Fruit fly (Drosophila melanogaster): ENCODE measurements around the gene CG16974.
A peak's percentile ranks its signal among the peaks of the same experiment; 100 is the strongest.

CG16974 gene

DNA sequence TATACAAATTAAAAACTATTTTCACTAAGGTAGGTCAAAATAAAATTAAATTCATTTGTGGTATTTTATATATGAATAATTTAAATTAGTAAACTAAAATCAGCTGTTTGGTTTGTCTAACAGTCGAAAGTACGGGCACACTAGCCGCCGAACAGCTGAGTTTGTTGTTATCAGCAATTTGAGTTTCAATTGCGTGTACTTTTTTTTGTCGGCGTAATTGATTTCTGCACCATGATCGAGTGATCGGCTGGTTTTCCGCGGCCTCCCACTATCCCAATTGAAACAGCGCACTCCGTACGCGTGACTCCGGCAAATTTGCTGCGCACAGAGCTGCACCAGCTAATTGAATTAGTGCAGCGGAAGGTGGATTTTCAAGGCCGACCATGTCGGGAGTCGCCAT is 12.7 kb downstream of the CG16974 start, which contains the start of gene Alg7 (continued):
- TF ChIP-seq gsb-n (tag; optimal IDR thresholded peaks at IDR 0.05): no peak
- no peak for TF ChIP-seq Nf-YC (tag; optimal IDR thresholded peaks at IDR 0.05)
- TF ChIP-seq CG1602 (GFP tag; optimal IDR thresholded peaks at IDR 0.05): no peak
- peak; percentile 72 for TF ChIP-seq CG9797 (GFP tag; optimal IDR thresholded peaks at IDR 0.05)
- no peak for TF ChIP-seq luna (GFP tag; optimal IDR thresholded peaks at IDR 0.05)
- peak; percentile 32; the same call in 1 of the 4 replicates for TF ChIP-seq Dll (GFP tag; IDR thresholded peaks at IDR 0.05; ENCODE audit: partially characterized antibody)
- TF ChIP-seq CG11723 (GFP tag; optimal IDR thresholded peaks at IDR 0.05): no peak
- TF ChIP-seq trh (GFP tag; optimal IDR thresholded peaks at IDR 0.05): no peak
- peak; percentile 2 for TF ChIP-seq CG8924 (tag; optimal IDR thresholded peaks at IDR 0.05)
- no peak for TF ChIP-seq abd-A (tag; optimal IDR thresholded peaks at IDR 0.05)
- TF ChIP-seq CG14710 (tag; optimal IDR thresholded peaks at IDR 0.05): peak; percentile 19
- peak; percentile 4 for TF ChIP-seq zen (tag; optimal IDR thresholded peaks at IDR 0.05)
- TF ChIP-seq CG7357 (GFP tag; IDR thresholded peaks at IDR 0.05): no peak
- TF ChIP-seq CG10267 (tag; optimal IDR thresholded peaks at IDR 0.05): peak; percentile 50
- no peak for TF ChIP-seq Bdp1 (GFP tag; optimal IDR thresholded peaks at IDR 0.05)
- no peak for TF ChIP-seq CG13775 (GFP tag; optimal IDR thresholded peaks at IDR 0.05)
- 0 out of 3 replicates have a peak, but pooled peaks have one; percentile 10 for TF ChIP-seq ci (GFP tag; IDR thresholded peaks at IDR 0.05)
- no peak for TF ChIP-seq CG33557 (GFP tag; optimal IDR thresholded peaks at IDR 0.05)
- 0 out of 2 replicates have a peak, but pooled peaks have one; percentile 16 for TF ChIP-seq CG2129 (GFP tag; IDR thresholded peaks at IDR 0.05; ENCODE audit: partially characterized antibody)
- TF ChIP-seq MBD-R2 (GFP tag; IDR thresholded peaks at IDR 0.05): peak; percentile 82
- TF ChIP-seq zfh1 (GFP tag; IDR thresholded peaks at IDR 0.05): no peak
- TF ChIP-seq HLHmδ (GFP tag; optimal IDR thresholded peaks at IDR 0.05): no peak

dm6 chr2L:13176701-13177249 is 15.0 kb downstream of the CG16974 start, which contains the start of the genes Sfmbt and CG5439:
TSS of gene Sfmbt (minus strand) at chr2L:13176785.
TSS of gene CG5439 (plus strand) at chr2L:13177150.
- TF ChIP-seq CG9727 (GFP tag; optimal IDR thresholded peaks at IDR 0.05) (peak; percentile 79), ttk (GFP tag; IDR thresholded peaks at IDR 0.05) (peak; percentile 30; the same call in 1 of the 2 replicates), HHEX (GFP tag; optimal IDR thresholded peaks at IDR 0.05) (peak; percentile 72), fd102C (GFP tag; optimal IDR thresholded peaks at IDR 0.05) (no peak), CG9215 (GFP tag; IDR thresholded peaks at IDR 0.05) (peak; percentile 76), Tbp (GFP tag; optimal IDR thresholded peaks at IDR 0.05) (no peak), crc (GFP tag; optimal IDR thresholded peaks at IDR 0.05) (peak; percentile 29), ranshi (GFP tag; IDR thresholded peaks at IDR 0.05) (peak; percentile 38), crol (GFP tag; IDR thresholded peaks at IDR 0.05) (no peak), CG18262 (tag; optimal IDR thresholded peaks at IDR 0.05) (peak; percentile 79), HLH3B (GFP tag; IDR thresholded peaks at IDR 0.05) (no peak; the same call in 1 of the 2 replicates), tx (GFP tag; optimal IDR thresholded peaks at IDR 0.05) (peak; percentile 75), Hr78 (GFP tag; optimal IDR thresholded peaks at IDR 0.05) (no peak), lilli (GFP tag; optimal IDR thresholded peaks at IDR 0.05) (peak; percentile 91), br (optimal IDR thresholded peaks at IDR 0.05) (no peak), gsb-n (tag; optimal IDR thresholded peaks at IDR 0.05) (no peak), mirr (GFP tag; optimal IDR thresholded peaks at IDR 0.05) (no peak), seq (GFP tag; IDR thresholded peaks at IDR 0.05) (no peak), nau (GFP tag; optimal IDR thresholded peaks at IDR 0.05) (no peak), schlank (tag; optimal IDR thresholded peaks at IDR 0.05) (peak; percentile 16), corto (GFP tag; optimal IDR thresholded peaks at IDR 0.05) (peak; percentile 29), CG3065 (GFP tag; optimal IDR thresholded peaks at IDR 0.05) (peak; percentile 74), p53 (GFP tag; optimal IDR thresholded peaks at IDR 0.05) (peak; percentile 65), CG1529 (GFP tag; optimal IDR thresholded peaks at IDR 0.05) (no peak), zfh1 (GFP tag; IDR thresholded peaks at IDR 0.05) (0 out of 3 replicates have a peak, but pooled peaks have one; percentile 8), sim (GFP tag; IDR thresholded peaks at IDR 0.05) (no peak), disco-r (GFP tag; optimal IDR thresholded peaks at IDR 0.05) (peak; percentile 21), Dref (GFP tag; IDR thresholded peaks at IDR 0.05) (peak; percentile 81), bsh (GFP tag; optimal IDR thresholded peaks at IDR 0.05) (peak in 1 of 2 experiments; percentile 50), Poxn (GFP tag; IDR thresholded peaks at IDR 0.05) (no peak; the same call in 1 of the 2 replicates), trh (GFP tag; optimal IDR thresholded peaks at IDR 0.05) (peak; percentile 64)
